Worm (Caenorhabditis elegans): ENCODE results near the gene C17B7.8.
A peak's percentile ranks its signal among the peaks of the same experiment; 100 is the strongest.

The C17B7.8 gene

ce11 chrV:3315308-3315707 is 8.8 kb downstream of the C17B7.8 start, which contains the start of gene arrd-19 (continued):
- TF ChIP-seq php-3 (GFP tag; IDR thresholded peaks at IDR 0.05) (no peak), nhr-237 (tag; optimal IDR thresholded peaks at IDR 0.05) (no peak), pha-4 (GFP tag; IDR thresholded peaks at IDR 0.05) (no peak), pha-4 (tag; optimal IDR thresholded peaks at IDR 0.05) (peak; percentile 54), dve-1 (tag; optimal IDR thresholded peaks at IDR 0.05; ENCODE audit: insufficient read depth) (peak; percentile 89), nhr-10 (tag; optimal IDR thresholded peaks at IDR 0.05) (no peak), nhr-111 (GFP tag; optimal IDR thresholded peaks at IDR 0.05) (no peak), zfp-3 (GFP tag; conservative IDR thresholded peaks at IDR 0.05) (no peak), lin-13 (GFP tag; optimal IDR thresholded peaks at IDR 0.05) (no peak), zip-2 (tag; optimal IDR thresholded peaks at IDR 0.05) (peak; percentile 5), ctbp-1 (GFP tag; IDR thresholded peaks at IDR 0.05) (peak; percentile 86), madf-5 (GFP tag; IDR thresholded peaks at IDR 0.05) (no peak), aha-1 (tag) (peak; percentile 99), F37D6.2 (tag; optimal IDR thresholded peaks at IDR 0.05) (peak; percentile 41), nhr-41 (GFP tag; IDR thresholded peaks at IDR 0.05) (no peak), madf-9 (GFP tag; conservative IDR thresholded peaks at IDR 0.05) (no peak), F49E8.2 (tag; optimal IDR thresholded peaks at IDR 0.05; ENCODE audit: borderline replicate concordance) (no peak), jun-1 (tag; optimal IDR thresholded peaks at IDR 0.05) (no peak), hlh-30 (tag; optimal IDR thresholded peaks at IDR 0.05; ENCODE audit: insufficient read depth) (peak; percentile 58), nhr-48 (tag; optimal IDR thresholded peaks at IDR 0.05) (peak; percentile 90), ceh-62 (tag; optimal IDR thresholded peaks at IDR 0.05) (no peak), dmd-9 (GFP tag; IDR thresholded peaks at IDR 0.05) (no peak), ama-1 (optimal IDR thresholded peaks at IDR 0.05) (no peak), lin-39 (tag; optimal IDR thresholded peaks at IDR 0.05) (no peak), nhr-42 (GFP tag; IDR thresholded peaks at IDR 0.05) (no peak; the same call in 1 of the 2 replicates), lim-7 (GFP tag; IDR thresholded peaks at IDR 0.05) (no peak), attf-4 (tag; optimal IDR thresholded peaks at IDR 0.05) (no peak), nhr-102 (tag; optimal IDR thresholded peaks at IDR 0.05) (no peak), mxl-3 (GFP tag; optimal IDR thresholded peaks at IDR 0.05) (peak; percentile 72), mdt-29 (GFP tag; IDR thresholded peaks at IDR 0.05) (no peak), fos-1 (tag; optimal IDR thresholded peaks at IDR 0.05) (no peak), snpc-4 (tag; optimal IDR thresholded peaks at IDR 0.05) (no peak), nhr-11 (tag; optimal IDR thresholded peaks at IDR 0.05) (peak; percentile 74), rbr-2 (tag; optimal IDR thresholded peaks at IDR 0.05) (peak; percentile 56), tra-1 (GFP tag; IDR thresholded peaks at IDR 0.05) (no peak), F10B5.3 (tag; optimal IDR thresholded peaks at IDR 0.05) (no peak), dpl-1 (GFP tag; optimal IDR thresholded peaks at IDR 0.05) (peak; percentile 66), ZK337.2 (GFP tag; IDR thresholded peaks at IDR 0.05) (no peak), dmd-8 (GFP tag; IDR thresholded peaks at IDR 0.05) (no peak), lsy-2 (tag; optimal IDR thresholded peaks at IDR 0.05) (peak; percentile 26 to 79), skn-1 (tag; optimal IDR thresholded peaks at IDR 0.05) (no peak), unc-62 (GFP tag; optimal IDR thresholded peaks at IDR 0.05 in 1 of 2) (peak in 1 of 2 experiments; percentile 97), unc-62 (tag; optimal IDR thresholded peaks at IDR 0.05) (no peak), vab-7 (GFP tag; IDR thresholded peaks at IDR 0.05) (no peak; the same call in 1 of the 2 replicates), hmg-1.1 (GFP tag; IDR thresholded peaks at IDR 0.05) (peak; percentile 93), mxl-2 (GFP tag; conservative IDR thresholded peaks at IDR 0.05) (no peak), hif-1 (tag; optimal IDR thresholded peaks at IDR 0.05) (peak in 1 of 2 experiments; percentile 64), F44E2.7 (GFP tag; IDR thresholded peaks at IDR 0.05) (no peak), fkh-10 (GFP tag; optimal IDR thresholded peaks at IDR 0.05) (peak; percentile 72), ceh-82 (tag; optimal IDR thresholded peaks at IDR 0.05) (no peak), set-16 (GFP tag; IDR thresholded peaks at IDR 0.05) (no peak), daf-12 (tag; optimal IDR thresholded peaks at IDR 0.05) (no peak), mes-2 (tag; optimal IDR thresholded peaks at IDR 0.05; ENCODE audit: poor library complexity, severe bottlenecking) (peak; percentile 80)

Data from whole organism, L4 larva.